Worm (Caenorhabditis elegans): Measurements from ENCODE around the gene T28A8.8.

- TF ChIP-seq aly-2 (tag; optimal IDR thresholded peaks at IDR 0.05) (no peak), skn-1 (tag; optimal IDR thresholded peaks at IDR 0.05) (no peak), php-3 (GFP tag; IDR thresholded peaks at IDR 0.05) (no peak), lim-7 (GFP tag; IDR thresholded peaks at IDR 0.05) (no peak), zfp-3 (GFP tag; conservative IDR thresholded peaks at IDR 0.05) (no peak), spr-3 (GFP tag; optimal IDR thresholded peaks at IDR 0.05) (no peak), dmd-9 (GFP tag; IDR thresholded peaks at IDR 0.05) (no peak), nhr-237 (tag; optimal IDR thresholded peaks at IDR 0.05) (no peak), snpc-4 (tag; optimal IDR thresholded peaks at IDR 0.05) (no peak), pqm-1 (tag; optimal IDR thresholded peaks at IDR 0.05) (no peak), pha-4 (GFP tag; IDR thresholded peaks at IDR 0.05) (no peak), pha-4 (tag; optimal IDR thresholded peaks at IDR 0.05) (no peak), Y105C5A.15 (GFP tag; IDR thresholded peaks at IDR 0.05) (no peak), tag-97 (GFP tag; IDR thresholded peaks at IDR 0.05) (no peak), lsy-2 (tag; optimal IDR thresholded peaks at IDR 0.05) (no peak)
Measured at ce11 chrIII:13540791-13541190, 38.2 kb downstream of the T28A8.8 start.
